Fruit fly (Drosophila melanogaster): ENCODE data around the gene Mrp5.

DNA sequence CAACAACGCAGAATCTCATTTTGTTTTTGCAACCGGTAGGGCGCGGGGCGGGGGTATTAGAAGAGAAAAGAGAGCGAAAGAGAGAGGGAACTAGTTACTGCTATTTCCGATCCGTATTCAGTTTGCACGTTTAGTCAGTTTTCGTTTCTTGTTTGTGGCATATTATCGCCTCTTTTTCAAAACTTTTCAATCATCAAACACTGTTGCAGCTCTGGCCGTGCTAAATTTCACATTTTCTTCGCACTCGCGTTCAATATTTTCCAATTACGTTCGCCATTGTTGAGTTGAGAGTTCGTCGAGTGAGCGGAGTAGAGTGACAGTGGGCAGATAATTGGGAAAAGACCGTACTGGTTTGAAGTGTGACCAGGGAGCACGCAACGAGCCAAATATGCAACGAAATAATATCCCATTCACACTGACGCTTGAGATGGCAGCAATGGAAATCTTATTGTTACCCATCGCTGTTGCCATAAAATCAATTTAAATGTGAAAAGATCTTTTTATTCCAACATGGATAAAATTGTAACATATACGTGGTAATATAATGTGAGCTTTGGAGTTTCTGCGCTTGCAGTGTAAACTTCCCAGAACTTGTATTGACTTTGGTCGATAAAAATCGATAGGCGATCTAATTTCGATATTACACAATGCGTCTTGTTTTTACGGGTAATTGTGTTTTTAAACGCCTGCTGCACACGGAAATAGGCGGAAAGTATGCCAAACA is 14.3 kb downstream of the Mrp5 start, which contains the start of the genes Ire1 and Mrm2:
- TF ChIP-seq Jra (GFP tag; optimal IDR thresholded peaks at IDR 0.05) (peak; percentile 68), br (GFP tag; optimal IDR thresholded peaks at IDR 0.05) (peak; percentile 73), Rel (GFP tag; optimal IDR thresholded peaks at IDR 0.05) (no peak), Rel (tag; optimal IDR thresholded peaks at IDR 0.05) (peak; percentile 60), sv (GFP tag; optimal IDR thresholded peaks at IDR 0.05) (peak; percentile 75), Abd-B (GFP tag; optimal IDR thresholded peaks at IDR 0.05) (peak; percentile 68)

Data from whole organism, wandering third instar larva.